Fruit fly (Drosophila melanogaster) whole organism, prepupa: Measurements from ENCODE around the gene CG42245.

Experiments used
- Blimp-1 ChIP-seq: fragments of 200-800 bp; sonication (Bioruptor generic); optimal IDR thresholded peaks from 3 replicates; lab custom pipeline; 2017; ENCODE audit warnings: missing biosample characterization, missing genetic modification characterization, mild to moderate bottlenecking, moderate library complexity, missing genetic modification reagents
- CG10631 ChIP-seq: fragments of 200-800 bp; sonication (Bioruptor generic); optimal IDR thresholded peaks from 2 replicates; lab custom pipeline; 2016; ENCODE audit warnings: missing biosample characterization, missing genetic modification characterization
- CG10669 ChIP-seq: fragments of 200-800 bp; sonication (Bioruptor generic); optimal IDR thresholded peaks from 3 replicates; lab custom pipeline; 2018; ENCODE audit warnings: missing biosample characterization, mild to moderate bottlenecking, missing genetic modification characterization, moderate library complexity
- CG11762 ChIP-seq: fragments of 200-800 bp; sonication (Bioruptor generic); optimal IDR thresholded peaks from 3 replicates; lab custom pipeline; 2016; ENCODE audit warnings: missing biosample characterization, missing genetic modification characterization; ENCODE audit not compliant: insufficient read depth
- CG11902 ChIP-seq: fragments of 200-800 bp; sonication (Bioruptor generic); optimal IDR thresholded peaks from 3 replicates; lab custom pipeline; 2016; ENCODE audit warnings: missing biosample characterization, missing genetic modification characterization
- CG15336 ChIP-seq: fragments of 200-800 bp; sonication (Bioruptor generic); IDR thresholded peaks from 2 replicates; pipeline ENCODE4 v1.3.6; 2022; ENCODE audit warnings: missing biosample characterization, missing genetic modification characterization
- CG1621 ChIP-seq: fragments of 200-800 bp; sonication (Bioruptor generic); optimal IDR thresholded peaks from 3 replicates; lab custom pipeline; 2018; ENCODE audit warnings: missing biosample characterization, mild to moderate bottlenecking, missing genetic modification characterization
- CG16779 ChIP-seq: fragments of 200-800 bp; sonication (Bioruptor generic); optimal IDR thresholded peaks from 3 replicates; lab custom pipeline; 2017; ENCODE audit warnings: missing biosample characterization, mild to moderate bottlenecking, missing genetic modification characterization
- CG3032 ChIP-seq: fragments of 200-800 bp; optimal IDR thresholded peaks from 2 replicates; lab custom pipeline; 2019; ENCODE audit warnings: missing biosample characterization, mild to moderate bottlenecking, missing genetic modification characterization, moderate library complexity
- CG31627 ChIP-seq: fragments of 200-800 bp; sonication (Bioruptor generic); optimal IDR thresholded peaks from 3 replicates; lab custom pipeline; 2016; ENCODE audit warnings: missing biosample characterization, missing genetic modification characterization
- CG34406 ChIP-seq: fragments of 200-800 bp; sonication (Bioruptor generic); optimal IDR thresholded peaks from 3 replicates; lab custom pipeline; 2016; ENCODE audit warnings: missing biosample characterization, missing genetic modification characterization
- CG3919 ChIP-seq: fragments of 200-800 bp; sonication (Bioruptor generic); optimal IDR thresholded peaks from 3 replicates; lab custom pipeline; 2016; ENCODE audit warnings: missing biosample characterization, missing genetic modification characterization
- CG4318 ChIP-seq: fragments of 200-800 bp; sonication (Bioruptor generic); optimal IDR thresholded peaks from 3 replicates; lab custom pipeline; 2017; ENCODE audit warnings: missing biosample characterization, mild to moderate bottlenecking, missing genetic modification characterization
- CG6163 ChIP-seq: fragments of 200-800 bp; sonication (Bioruptor generic); IDR thresholded peaks from 3 replicates; pipeline ENCODE4 v1.3.6; 2022; ENCODE audit warnings: missing biosample characterization, missing genetic modification characterization
- CG6276 ChIP-seq: fragments of 200-800 bp; sonication (Bioruptor generic); optimal IDR thresholded peaks from 2 replicates; lab custom pipeline; 2017; ENCODE audit warnings: missing biosample characterization, mild to moderate bottlenecking, missing genetic modification characterization
- CG6808 ChIP-seq: fragments of 200-800 bp; sonication (Bioruptor generic); optimal IDR thresholded peaks from 3 replicates; lab custom pipeline; 2017; ENCODE audit warnings: missing biosample characterization, missing genetic modification characterization, mild to moderate bottlenecking, moderate library complexity, missing genetic modification reagents
- CG7368 ChIP-seq: fragments of 200-800 bp; sonication (Bioruptor generic); optimal IDR thresholded peaks from 3 replicates; lab custom pipeline; 2016; ENCODE audit warnings: missing biosample characterization, missing genetic modification characterization
- CG8319 ChIP-seq: fragments of 200-800 bp; sonication (Bioruptor generic); optimal IDR thresholded peaks from 3 replicates; lab custom pipeline; 2016; ENCODE audit warnings: missing biosample characterization, missing genetic modification characterization
- CG9139 ChIP-seq: fragments of 200-800 bp; sonication (Bioruptor generic); optimal IDR thresholded peaks from 3 replicates; lab custom pipeline; 2017; ENCODE audit warnings: missing biosample characterization, mild to moderate bottlenecking, missing genetic modification characterization
- Eip78C ChIP-seq: fragments of 200-800 bp; sonication (Bioruptor generic); peaks from one replicate; lab custom pipeline; 2016; ENCODE audit warnings: missing biosample characterization, missing genetic modification characterization
- Eip93F ChIP-seq: fragments of 200-800 bp; sonication (Bioruptor generic); optimal IDR thresholded peaks from 2 replicates; lab custom pipeline; 2016; ENCODE audit warnings: missing biosample characterization, mild to moderate bottlenecking, missing genetic modification characterization
- Ets21C ChIP-seq: fragments of 200-800 bp; sonication (Bioruptor generic); optimal IDR thresholded peaks from 3 replicates; lab custom pipeline; 2016; ENCODE audit warnings: missing biosample characterization, missing genetic modification characterization
- Ets96B ChIP-seq: fragments of 200-800 bp; optimal IDR thresholded peaks from 2 replicates; lab custom pipeline; 2019; ENCODE audit warnings: missing biosample characterization, mild to moderate bottlenecking, missing genetic modification characterization, moderate library complexity
- Gug ChIP-seq: fragments of 200-800 bp; sonication (Bioruptor generic); IDR thresholded peaks from 2 replicates; pipeline ENCODE4 v1.3.6; 2022; ENCODE audit warnings: missing biosample characterization, missing genetic modification characterization
- Hr38 ChIP-seq: sonication (Bioruptor generic); optimal IDR thresholded peaks from 2 replicates; lab custom pipeline; 2016; ENCODE audit warnings: missing biosample characterization, missing genetic modification characterization
- Hr39 ChIP-seq: fragments of 200-800 bp; sonication (Bioruptor generic); optimal IDR thresholded peaks from 2 replicates; lab custom pipeline; 2016; ENCODE audit warnings: missing biosample characterization, missing genetic modification characterization
- Hr4 ChIP-seq: fragments of 200-800 bp; sonication (Bioruptor generic); optimal IDR thresholded peaks from 3 replicates; lab custom pipeline; 2016; ENCODE audit warnings: missing biosample characterization, missing genetic modification characterization
- Lpt ChIP-seq: fragments of 200-800 bp; sonication (Bioruptor generic); optimal IDR thresholded peaks from 3 replicates; lab custom pipeline; 2016; ENCODE audit warnings: missing biosample characterization, missing genetic modification characterization
- Met ChIP-seq: fragments of 200-800 bp; sonication (Bioruptor generic); optimal IDR thresholded peaks from 3 replicates; lab custom pipeline; 2016; ENCODE audit warnings: missing biosample characterization, missing genetic modification characterization
- Smox ChIP-seq: fragments of 200-800 bp; sonication (Bioruptor generic); optimal IDR thresholded peaks from 3 replicates; lab custom pipeline; 2016; ENCODE audit warnings: missing biosample characterization, missing genetic modification characterization
- Sox102F ChIP-seq: fragments of 200-800 bp; sonication (Bioruptor generic); optimal IDR thresholded peaks from 2 replicates; lab custom pipeline; 2016; ENCODE audit warnings: missing biosample characterization, mild to moderate bottlenecking, missing genetic modification characterization
- Sox14 ChIP-seq: fragments of 200-800 bp; sonication (Bioruptor generic); optimal IDR thresholded peaks from 3 replicates; lab custom pipeline; 2016; ENCODE audit warnings: missing biosample characterization, missing genetic modification characterization
- Sox15 ChIP-seq: fragments of 200-800 bp; sonication (Bioruptor generic); optimal IDR thresholded peaks from 3 replicates; lab custom pipeline; 2016; ENCODE audit warnings: missing biosample characterization, missing genetic modification characterization
- achi ChIP-seq: fragments of 200-800 bp; sonication (Bioruptor generic); optimal IDR thresholded peaks from 3 replicates; lab custom pipeline; 2016; ENCODE audit warnings: missing biosample characterization, missing genetic modification characterization
- acj6 ChIP-seq: fragments of 200-800 bp; sonication (Bioruptor generic); optimal IDR thresholded peaks from 3 replicates; lab custom pipeline; 2016; ENCODE audit warnings: missing biosample characterization, missing genetic modification characterization
- cyc ChIP-seq: fragments of 200-800 bp; sonication (Bioruptor generic); optimal IDR thresholded peaks from 3 replicates; lab custom pipeline; 2016; ENCODE audit warnings: missing biosample characterization, missing genetic modification characterization
- dac ChIP-seq: fragments of 200-800 bp; sonication (Bioruptor generic); optimal IDR thresholded peaks from 2 replicates; lab custom pipeline; 2017; ENCODE audit warnings: missing biosample characterization, mild to moderate bottlenecking, missing genetic modification characterization
- dsx ChIP-seq: fragments of 200-800 bp; optimal IDR thresholded peaks from 3 replicates; lab custom pipeline; 2019; ENCODE audit warnings: missing biosample characterization, mild to moderate bottlenecking, missing genetic modification characterization, moderate library complexity; ENCODE audit not compliant: poor library complexity, severe bottlenecking
- eg ChIP-seq: fragments of 200-800 bp; sonication (Bioruptor generic); IDR thresholded peaks from 3 replicates; pipeline ENCODE4 v1.3.6; 2022; ENCODE audit warnings: missing biosample characterization, missing genetic modification characterization
- esn ChIP-seq: fragments of 200-800 bp; sonication (Bioruptor generic); optimal IDR thresholded peaks from 2 replicates; lab custom pipeline; 2016; ENCODE audit warnings: missing biosample characterization, mild to moderate bottlenecking, missing genetic modification characterization, moderate library complexity
- fd59A ChIP-seq: fragments of 200-800 bp; sonication (Bioruptor generic); optimal IDR thresholded peaks from 2 replicates; lab custom pipeline; 2017; ENCODE audit warnings: missing biosample characterization, mild to moderate bottlenecking, missing genetic modification characterization, missing genetic modification reagents
- fkh ChIP-seq: fragments of 200-800 bp; sonication (Bioruptor generic); optimal IDR thresholded peaks from 3 replicates; lab custom pipeline; 2017; ENCODE audit warnings: missing biosample characterization, mild to moderate bottlenecking, missing genetic modification characterization, moderate library complexity
- lz ChIP-seq: fragments of 200-800 bp; sonication (Bioruptor generic); optimal IDR thresholded peaks from 3 replicates; lab custom pipeline; 2016; ENCODE audit warnings: missing biosample characterization, missing genetic modification characterization
- net ChIP-seq: fragments of 200-800 bp; sonication (Bioruptor generic); optimal IDR thresholded peaks from 3 replicates; lab custom pipeline; 2016; ENCODE audit warnings: missing biosample characterization, missing genetic modification characterization
- salr ChIP-seq, 2 experiments: fragments of 200-800 bp; sonication (Bioruptor generic); optimal IDR thresholded peaks; 3 replicates each; lab custom pipeline; 2016 to 2018; ENCODE audit warnings: missing biosample characterization in 2 of 2, missing genetic modification characterization in 2 of 2, mild to moderate bottlenecking in 1 of 2
- spab ChIP-seq: fragments of 200-800 bp; sonication (Bioruptor generic); optimal IDR thresholded peaks from 2 replicates; lab custom pipeline; 2017; ENCODE audit warnings: missing biosample characterization, mild to moderate bottlenecking, missing genetic modification characterization, missing genetic modification reagents
- ss ChIP-seq, 2 experiments: fragments of 200-800 bp; sonication (Bioruptor generic); optimal IDR thresholded peaks; 2 replicates in 1 of 2; 3 replicates in 1 of 2; lab custom pipeline; 2017 to 2018; ENCODE audit warnings: mild to moderate bottlenecking in 2 of 2, missing biosample characterization in 2 of 2, missing genetic modification characterization in 2 of 2, moderate library complexity in 1 of 2
- svp ChIP-seq: fragments of 200-800 bp; sonication (Bioruptor generic); peaks from one replicate; lab custom pipeline; 2016; ENCODE audit warnings: missing biosample characterization, missing genetic modification characterization
- topi ChIP-seq: fragments of 200-800 bp; sonication (Bioruptor generic); optimal IDR thresholded peaks from 3 replicates; lab custom pipeline; 2016; ENCODE audit warnings: missing biosample characterization, missing genetic modification characterization
- vri ChIP-seq: fragments of 200-800 bp; sonication (Bioruptor generic); optimal IDR thresholded peaks from 3 replicates; lab custom pipeline; 2016; ENCODE audit warnings: missing biosample characterization, mild to moderate bottlenecking, missing genetic modification characterization

Gene CG42245

dm6 chr3L:2608825-2609224, 22.7 kb upstream of the CG42245 start:
- TF ChIP-seq esn: no peak
- TF ChIP-seq CG15336 (GFP tag; lab: Robert Waterston, UW): 0 out of 2 replicates have a peak, but pooled peaks have one; percentile 6
- peak; percentile 8 for TF ChIP-seq Eip78C (GFP tag; lab: Kevin White, UChicago)
- no peak for TF ChIP-seq CG6276
- no peak for TF ChIP-seq ss (GFP tag; optimal IDR thresholded peaks at IDR 0.05; lab: Kevin White, UChicago)
- TF ChIP-seq svp (GFP tag; lab: Kevin White, UChicago): peak; percentile 20

dm6 chr3L:2614222-2614621, 17.3 kb upstream of the CG42245 start:
- no peak for TF ChIP-seq CG3919 (GFP tag; lab: Kevin White, UChicago)
- TF ChIP-seq CG11762 (GFP tag; lab: Kevin White, UChicago): no peak
- no peak for TF ChIP-seq CG9139
- no peak for TF ChIP-seq acj6 (GFP tag; lab: Kevin White, UChicago)
- TF ChIP-seq salr (GFP tag; optimal IDR thresholded peaks at IDR 0.05; lab: Kevin White, UChicago): no peak
- no peak for TF ChIP-seq Blimp-1
- TF ChIP-seq CG6276: peak; percentile 21
- TF ChIP-seq lz: no peak
- TF ChIP-seq Ets96B (tag; lab: Kevin White, UChicago): peak; percentile 36
- no peak for TF ChIP-seq Lpt (GFP tag; lab: Kevin White, UChicago)
- TF ChIP-seq fkh (GFP tag; lab: Kevin White, UChicago): no peak
- no peak for TF ChIP-seq ss (GFP tag; optimal IDR thresholded peaks at IDR 0.05; lab: Kevin White, UChicago)
- TF ChIP-seq CG11902: no peak
- no peak for TF ChIP-seq achi (GFP tag; lab: Kevin White, UChicago)
- no peak for TF ChIP-seq dsx
- TF ChIP-seq CG16779 (tag; lab: Kevin White, UChicago): no peak
- TF ChIP-seq Eip78C (GFP tag; lab: Kevin White, UChicago): peak; percentile 67
- peak; percentile 16; the same call in 1 of the 2 replicates for TF ChIP-seq CG15336 (GFP tag; lab: Robert Waterston, UW)
- no peak for TF ChIP-seq CG1621 (tag; lab: Kevin White, UChicago)
- no peak for TF ChIP-seq Sox102F
- TF ChIP-seq CG6163 (GFP tag; lab: Robert Waterston, UW): no peak
- no peak for TF ChIP-seq vri (GFP tag; lab: Kevin White, UChicago)
- no peak for TF ChIP-seq Sox14
- TF ChIP-seq Sox15 (GFP tag; lab: Kevin White, UChicago): no peak
- no peak for TF ChIP-seq Smox (GFP tag; lab: Kevin White, UChicago)
- TF ChIP-seq svp (GFP tag; lab: Kevin White, UChicago): peak; percentile 59
- peak; percentile 4 for TF ChIP-seq Hr4 (GFP tag; lab: Kevin White, UChicago)
- TF ChIP-seq Hr38 (GFP tag; lab: Kevin White, UChicago): no peak
- peak; percentile 27 for TF ChIP-seq CG3032
- TF ChIP-seq esn: peak; percentile 14
- no peak for TF ChIP-seq Gug
- TF ChIP-seq CG7368 (GFP tag; lab: Kevin White, UChicago): no peak
- no peak for TF ChIP-seq net (GFP tag; lab: Kevin White, UChicago)
- TF ChIP-seq CG4318 (GFP tag; lab: Kevin White, UChicago): peak; percentile 13
- peak; percentile 5 for TF ChIP-seq CG31627 (GFP tag; lab: Kevin White, UChicago)
- TF ChIP-seq Eip93F (GFP tag; lab: Kevin White, UChicago): no peak
- no peak for TF ChIP-seq CG8319
- TF ChIP-seq CG34406 (GFP tag; lab: Kevin White, UChicago): no peak
- TF ChIP-seq CG10631 (GFP tag; lab: Kevin White, UChicago): no peak
- TF ChIP-seq Met: no peak
- TF ChIP-seq Ets21C: no peak
- no peak for TF ChIP-seq Hr39
- peak; percentile 14 for TF ChIP-seq CG10669 (GFP tag; lab: Kevin White, UChicago)
- TF ChIP-seq fd59A (GFP tag; lab: Kevin White, UChicago): no peak
- no peak for TF ChIP-seq spab
- TF ChIP-seq cyc (GFP tag; lab: Kevin White, UChicago): no peak
- peak; percentile 14 for TF ChIP-seq CG6808 (GFP tag; lab: Kevin White, UChicago)
- no peak for TF ChIP-seq eg (GFP tag; lab: Robert Waterston, UW)
- no peak for TF ChIP-seq dac (GFP tag; lab: Kevin White, UChicago)
- peak; percentile 4 for TF ChIP-seq topi (GFP tag; lab: Kevin White, UChicago)
